Fruit fly (Drosophila melanogaster): ENCODE measurements around the gene Trp1.
A peak's percentile ranks its signal among the peaks of the same experiment; 100 is the strongest.

Trp1 gene

dm6 chr2L:10003593-10003992 is 5.6 kb upstream of the Trp1 start, which contains the start of gene Ndf (continued):
- TF ChIP-seq CG2129 (GFP tag; IDR thresholded peaks at IDR 0.05; ENCODE audit: partially characterized antibody): peak; percentile 41
- TF ChIP-seq CG10267 (tag; optimal IDR thresholded peaks at IDR 0.05): peak; percentile 98
- TF ChIP-seq CG14441 (GFP tag; IDR thresholded peaks at IDR 0.05): peak; percentile 38; the same call in 1 of the 2 replicates
- TF ChIP-seq CG6854 (GFP tag; optimal IDR thresholded peaks at IDR 0.05): no peak
- peak; percentile 51 for TF ChIP-seq CG12104 (GFP tag; optimal IDR thresholded peaks at IDR 0.05)
- TF ChIP-seq CG10274 (GFP tag; optimal IDR thresholded peaks at IDR 0.05): peak; percentile 9
- TF ChIP-seq CG7745 (tag; optimal IDR thresholded peaks at IDR 0.05): peak; percentile 28
- TF ChIP-seq Hmr (GFP tag; optimal IDR thresholded peaks at IDR 0.05): peak; percentile 77
- TF ChIP-seq stc (GFP tag; IDR thresholded peaks at IDR 0.05): peak; percentile 39; the same call in 1 of the 2 replicates
- peak; percentile 69 for TF ChIP-seq NC2β (GFP tag; optimal IDR thresholded peaks at IDR 0.05)
- TF ChIP-seq esg (GFP tag; conservative IDR thresholded peaks at IDR 0.05): no peak; the same call in 1 of the 2 replicates
- no peak for TF ChIP-seq bowl (GFP tag; IDR thresholded peaks at IDR 0.05)
- no peak for TF ChIP-seq CG12236 (GFP tag; optimal IDR thresholded peaks at IDR 0.05)
- TF ChIP-seq nom (GFP tag; optimal IDR thresholded peaks at IDR 0.05): peak; percentile 34
- TF ChIP-seq odd (GFP tag; optimal IDR thresholded peaks at IDR 0.05): no peak
- TF ChIP-seq Vsx1 (GFP tag; optimal IDR thresholded peaks at IDR 0.05): no peak
- no peak for TF ChIP-seq Hey (tag; optimal IDR thresholded peaks at IDR 0.05)
- TF ChIP-seq CG15011 (GFP tag; optimal IDR thresholded peaks at IDR 0.05): no peak
- TF ChIP-seq Ssrp (tag; optimal IDR thresholded peaks at IDR 0.05): peak; percentile 26
- TF ChIP-seq E2f2 (GFP tag; IDR thresholded peaks at IDR 0.05): peak; percentile 66
- peak; percentile 61 for TF ChIP-seq kay (GFP tag; optimal IDR thresholded peaks at IDR 0.05)
- peak; percentile 65 for TF ChIP-seq ato (GFP tag; IDR thresholded peaks at IDR 0.05; ENCODE audit: partially characterized antibody)
- no peak for TF ChIP-seq psq (GFP tag; optimal IDR thresholded peaks at IDR 0.05)
- peak; percentile 65 for TF ChIP-seq CG4820 (GFP tag; optimal IDR thresholded peaks at IDR 0.05)
- peak; percentile 28 for TF ChIP-seq Atf3 (GFP tag; optimal IDR thresholded peaks at IDR 0.05)
- TF ChIP-seq bigmax (GFP tag; optimal IDR thresholded peaks at IDR 0.05): no peak
- TF ChIP-seq Eip74EF (GFP tag; optimal IDR thresholded peaks at IDR 0.05): no peak
- no peak for TF ChIP-seq crol (GFP tag; IDR thresholded peaks at IDR 0.05)
- TF ChIP-seq lmd (GFP tag; IDR thresholded peaks at IDR 0.05): peak; percentile 59
- peak; percentile 73 for TF ChIP-seq inv (GFP tag; IDR thresholded peaks at IDR 0.05; ENCODE audit: partially characterized antibody)
- peak; percentile 71 for TF ChIP-seq CG34224 (GFP tag; IDR thresholded peaks at IDR 0.05; ENCODE audit: partially characterized antibody)
- TF ChIP-seq twi (tag; optimal IDR thresholded peaks at IDR 0.05): peak; percentile 6
- peak; percentile 18 for TF ChIP-seq schlank (tag; optimal IDR thresholded peaks at IDR 0.05)
- peak; percentile 77 for TF ChIP-seq CG2120 (GFP tag; optimal IDR thresholded peaks at IDR 0.05)
- TF ChIP-seq CG17612 (GFP tag; IDR thresholded peaks at IDR 0.05): 0 out of 2 replicates have a peak, but pooled peaks have one; percentile 59
- peak; percentile 57 for TF ChIP-seq Nf-YC (tag; optimal IDR thresholded peaks at IDR 0.05)
- TF ChIP-seq Six4 (GFP tag; optimal IDR thresholded peaks at IDR 0.05): peak; percentile 15
- peak; percentile 76 for TF ChIP-seq Dad (GFP tag; optimal IDR thresholded peaks at IDR 0.05)
- TF ChIP-seq CG7372 (GFP tag; IDR thresholded peaks at IDR 0.05): 0 out of 2 replicates have a peak, but pooled peaks have one; percentile 15
- peak; percentile 67 to 72 for TF ChIP-seq Pdp1 (GFP tag; optimal IDR thresholded peaks at IDR 0.05)
- TF ChIP-seq CG6689 (GFP tag; IDR thresholded peaks at IDR 0.05): peak; percentile 63
- peak; percentile 85 for TF ChIP-seq row (GFP tag; IDR thresholded peaks at IDR 0.05)
- TF ChIP-seq CG10565 (GFP tag; optimal IDR thresholded peaks at IDR 0.05): no peak
- peak; percentile 22 for TF ChIP-seq Abd-B (GFP tag; optimal IDR thresholded peaks at IDR 0.05)
- TF ChIP-seq lbe (GFP tag; optimal IDR thresholded peaks at IDR 0.05): peak; percentile 15
- peak; percentile 85 for TF ChIP-seq slbo (GFP tag; IDR thresholded peaks at IDR 0.05)
- TF ChIP-seq Xrp1 (GFP tag; IDR thresholded peaks at IDR 0.05): peak; percentile 78
- TF ChIP-seq CG4730 (GFP tag; IDR thresholded peaks at IDR 0.05): peak; percentile 51
- no peak for TF ChIP-seq br (optimal IDR thresholded peaks at IDR 0.05)
- no peak for TF ChIP-seq peb (GFP tag; IDR thresholded peaks at IDR 0.05)
- TF ChIP-seq Dek (tag; optimal IDR thresholded peaks at IDR 0.05): peak; percentile 53
